Worm (Caenorhabditis elegans): ENCODE results near the gene T03F7.5.

DNA sequence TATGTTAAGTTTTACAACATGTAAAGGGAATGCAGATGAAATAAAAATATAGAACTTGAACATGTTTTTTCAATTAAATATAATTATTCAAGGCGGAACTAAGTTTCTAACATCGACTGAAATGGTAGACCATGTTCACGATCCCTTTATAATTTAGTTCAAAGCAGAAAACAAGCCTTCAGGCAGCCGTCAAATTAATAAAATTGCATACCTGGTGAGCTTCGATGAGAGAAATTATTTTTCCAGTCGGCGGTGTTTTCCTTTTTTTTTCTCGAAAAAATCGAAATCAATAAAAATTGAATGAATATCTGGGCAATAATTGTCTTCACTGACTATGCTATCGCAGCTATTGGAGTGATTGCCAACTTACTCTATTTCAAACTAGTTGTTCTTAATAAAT lies 7.6 kb downstream of the T03F7.5 start, which contains the start of gene C03E10.1:
- TF ChIP-seq elt-2 (tag; optimal IDR thresholded peaks at IDR 0.05) (no peak), fkh-10 (GFP tag; optimal IDR thresholded peaks at IDR 0.05) (no peak), nfya-1 (tag; optimal IDR thresholded peaks at IDR 0.05) (no peak), ama-1 (optimal IDR thresholded peaks at IDR 0.05) (no peak), pha-4 (tag; optimal IDR thresholded peaks at IDR 0.05) (no peak), ets-4 (tag; optimal IDR thresholded peaks at IDR 0.05) (no peak), lim-6 (tag; optimal IDR thresholded peaks at IDR 0.05) (no peak), rnt-1 (tag; optimal IDR thresholded peaks at IDR 0.05) (no peak), unc-86 (tag; optimal IDR thresholded peaks at IDR 0.05) (no peak), pqm-1 (tag; optimal IDR thresholded peaks at IDR 0.05) (no peak), ceh-34 (tag; optimal IDR thresholded peaks at IDR 0.05) (no peak), ceh-31 (tag; optimal IDR thresholded peaks at IDR 0.05) (no peak)

All from whole organism, late embryonic.